Worm (Caenorhabditis elegans) whole organism, mixed stage, embryonic: ENCODE data around the gene C45G9.9.

Source experiments
- M03D4.4 ChIP-seq: sonication (generic microtip); optimal IDR thresholded peaks from 2 replicates; lab custom pipeline; 2017; ENCODE audit warnings: mild to moderate bottlenecking, missing genetic modification characterization, missing compliant biosample characterization
- bed-3 ChIP-seq: fragments of 200-800 bp; sonication (Bioruptor generic); optimal IDR thresholded peaks from 3 replicates; lab custom pipeline; 2018; ENCODE audit warnings: mild to moderate bottlenecking, missing genetic modification characterization, moderate library complexity, missing compliant biosample characterization
- blmp-1 ChIP-seq: fragments of 150-350 bp; optimal IDR thresholded peaks from 2 replicates; lab custom pipeline; 2014; ENCODE audit warnings: missing biosample characterization, missing genetic modification characterization
- ceh-39 ChIP-seq: fragments of 150-350 bp; optimal IDR thresholded peaks from 2 replicates; lab custom pipeline; 2014; ENCODE audit warnings: missing biosample characterization, missing genetic modification characterization
- ceh-43 ChIP-seq: fragments of 200-800 bp; sonication (Bioruptor generic); optimal IDR thresholded peaks from 2 replicates; lab custom pipeline; 2018; ENCODE audit warnings: mild to moderate bottlenecking, missing genetic modification characterization, moderate library complexity, missing compliant biosample characterization
- ceh-83 ChIP-seq: fragments of 200-800 bp; sonication (Bioruptor generic); optimal IDR thresholded peaks from 2 replicates; lab custom pipeline; 2018; ENCODE audit warnings: mild to moderate bottlenecking, missing genetic modification characterization, missing compliant biosample characterization
- ces-1 ChIP-seq: fragments of 150-350 bp; optimal IDR thresholded peaks from 2 replicates; lab custom pipeline; 2014; ENCODE audit warnings: missing biosample characterization, missing genetic modification reagents, missing genetic modification characterization
- cnd-1 ChIP-seq: fragments of 200-800 bp; sonication (Bioruptor generic); optimal IDR thresholded peaks from 2 replicates; lab custom pipeline; 2018; ENCODE audit warnings: mild to moderate bottlenecking, missing genetic modification characterization, missing compliant biosample characterization
- drap-1 ChIP-seq: fragments of 200-800 bp; sonication (Bioruptor generic); optimal IDR thresholded peaks from 3 replicates; lab custom pipeline; 2018; ENCODE audit warnings: mild to moderate bottlenecking, missing genetic modification characterization, missing compliant biosample characterization
- elt-1 ChIP-seq: sonication (generic microtip); optimal IDR thresholded peaks from 2 replicates; lab custom pipeline; 2017; ENCODE audit warnings: missing genetic modification characterization, mild to moderate bottlenecking, missing compliant biosample characterization, antibody characterized with exemption, moderate library complexity, borderline replicate concordance; ENCODE audit not compliant: insufficient read depth
- elt-3 ChIP-seq: fragments of 150-350 bp; optimal IDR thresholded peaks from 2 replicates; lab custom pipeline; 2014; ENCODE audit warnings: missing biosample characterization, missing genetic modification characterization
- flh-1 ChIP-seq: fragments of 200-800 bp; sonication (Bioruptor generic); optimal IDR thresholded peaks from 2 replicates; lab custom pipeline; 2018; ENCODE audit warnings: mild to moderate bottlenecking, missing genetic modification characterization, moderate library complexity, missing compliant biosample characterization
- ham-2 ChIP-seq: fragments of 200-800 bp; sonication (Bioruptor generic); optimal IDR thresholded peaks from 2 replicates; lab custom pipeline; 2018; ENCODE audit warnings: mild to moderate bottlenecking, missing genetic modification characterization, missing compliant biosample characterization
- hlh-1 ChIP-seq: fragments of 150-350 bp; optimal IDR thresholded peaks from 2 replicates; lab custom pipeline; 2014; ENCODE audit warnings: missing biosample characterization, missing genetic modification reagents, missing genetic modification characterization
- lin-13 ChIP-seq: fragments of 150-350 bp; optimal IDR thresholded peaks from 2 replicates; lab custom pipeline; 2014; ENCODE audit warnings: missing biosample characterization, missing genetic modification characterization
- lin-32 ChIP-seq: fragments of 200-800 bp; sonication (Bioruptor generic); optimal IDR thresholded peaks from 2 replicates; lab custom pipeline; 2018; ENCODE audit warnings: mild to moderate bottlenecking, missing genetic modification characterization, missing compliant biosample characterization
- lsy-2 ChIP-seq: fragments of 150-350 bp; optimal IDR thresholded peaks from 2 replicates; lab custom pipeline; 2014; ENCODE audit warnings: missing biosample characterization, missing genetic modification characterization
- mab-5 ChIP-seq: fragments of 150-350 bp; optimal IDR thresholded peaks from 2 replicates; lab custom pipeline; 2014; ENCODE audit warnings: missing biosample characterization, missing genetic modification characterization
- mep-1 ChIP-seq: fragments of 150-350 bp; optimal IDR thresholded peaks from 2 replicates; lab custom pipeline; 2017; ENCODE audit warnings: missing biosample characterization, missing genetic modification reagents, missing genetic modification characterization, inconsistent platforms
- mls-2 ChIP-seq: sonication (generic microtip); optimal IDR thresholded peaks from 2 replicates; lab custom pipeline; 2016; ENCODE audit warnings: mild to moderate bottlenecking, missing genetic modification characterization, moderate library complexity, missing compliant biosample characterization
- nhr-12 ChIP-seq: fragments of 150-350 bp; optimal IDR thresholded peaks from 2 replicates; lab custom pipeline; 2014; ENCODE audit warnings: missing biosample characterization, missing genetic modification characterization
- nhr-2 ChIP-seq: fragments of 150-350 bp; optimal IDR thresholded peaks from 2 replicates; lab custom pipeline; 2014; ENCODE audit warnings: missing biosample characterization, missing genetic modification characterization
- nhr-237 ChIP-seq: fragments of 150-350 bp; optimal IDR thresholded peaks from 2 replicates; lab custom pipeline; 2014; ENCODE audit warnings: missing biosample characterization, missing genetic modification characterization
- nhr-28 ChIP-seq: fragments of 150-350 bp; optimal IDR thresholded peaks from 2 replicates; lab custom pipeline; 2014; ENCODE audit warnings: missing biosample characterization, missing genetic modification characterization
- nhr-76 ChIP-seq: sonication (generic microtip); optimal IDR thresholded peaks from 2 replicates; lab custom pipeline; 2017; ENCODE audit warnings: missing biosample characterization, missing genetic modification characterization
- pha-4 ChIP-seq: fragments of 150-350 bp; optimal IDR thresholded peaks from 2 replicates; lab custom pipeline; 2018; ENCODE audit warnings: missing biosample characterization, missing genetic modification reagents, missing genetic modification characterization
- sem-2 ChIP-seq: fragments of 200-800 bp; sonication (Bioruptor generic); optimal IDR thresholded peaks from 2 replicates; lab custom pipeline; 2018; ENCODE audit warnings: mild to moderate bottlenecking, missing genetic modification characterization, missing compliant biosample characterization
- snpc-4 ChIP-seq: fragments of 150-350 bp; optimal IDR thresholded peaks from 2 replicates; lab custom pipeline; 2014; ENCODE audit warnings: missing biosample characterization, missing genetic modification characterization
- sptf-1 ChIP-seq: sonication (generic microtip); optimal IDR thresholded peaks from 2 replicates; lab custom pipeline; 2017; ENCODE audit warnings: mild to moderate bottlenecking, missing genetic modification characterization, moderate library complexity, missing compliant biosample characterization
- tbx-8 ChIP-seq: fragments of 200-800 bp; sonication (Bioruptor generic); optimal IDR thresholded peaks from 2 replicates; lab custom pipeline; 2018; ENCODE audit warnings: mild to moderate bottlenecking, missing genetic modification characterization, moderate library complexity, missing compliant biosample characterization
- unc-120 ChIP-seq: sonication (generic microtip); optimal IDR thresholded peaks from 2 replicates; lab custom pipeline; 2017; ENCODE audit warnings: missing genetic modification characterization, missing compliant biosample characterization; ENCODE audit not compliant: poor library complexity, severe bottlenecking
- unc-39 ChIP-seq: fragments of 150-350 bp; optimal IDR thresholded peaks from 2 replicates; lab custom pipeline; 2014; ENCODE audit warnings: missing biosample characterization, missing genetic modification characterization
- unc-62 ChIP-seq: fragments of 150-350 bp; optimal IDR thresholded peaks from 2 replicates; lab custom pipeline; 2014; ENCODE audit warnings: missing biosample characterization, missing genetic modification reagents, missing genetic modification characterization
- zip-8 ChIP-seq: fragments of 150-350 bp; optimal IDR thresholded peaks from 2 replicates; lab custom pipeline; 2014; ENCODE audit warnings: missing biosample characterization, missing genetic modification characterization
- ztf-11 ChIP-seq: fragments of 150-350 bp; optimal IDR thresholded peaks from 2 replicates; lab custom pipeline; 2014; ENCODE audit warnings: missing biosample characterization, missing genetic modification characterization

The C45G9.9 gene

DNA sequence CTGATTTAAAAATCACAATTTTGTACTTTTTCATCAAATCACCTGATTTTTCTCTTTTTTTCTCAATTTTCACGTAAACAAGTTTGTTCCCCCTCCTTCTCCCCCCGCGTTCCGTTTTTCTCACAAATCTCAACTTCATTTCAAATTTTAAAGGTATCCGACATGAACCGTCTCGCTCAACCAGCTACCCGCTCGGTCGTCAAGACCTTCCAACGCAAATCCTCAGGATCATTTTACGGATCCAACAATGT, 25.9 kb upstream of the C45G9.9 start, which contains the start of gene cox-6A:
Gene cox-6A, plus strand, starts transcription at position 152 of the 251 bp plus-strand sequence.
- no peak for TF ChIP-seq unc-39 (tag; lab: Kevin White, UChicago)

- TF ChIP-seq M03D4.4 (tag; lab: Kevin White, UChicago) (peak; percentile 79), ceh-83 (peak; percentile 63), sptf-1 (tag; lab: Kevin White, UChicago) (peak; percentile 78), ceh-39 (peak; percentile 21), unc-39 (tag; lab: Kevin White, UChicago) (no peak), mab-5 (no peak), nhr-237 (tag; lab: Kevin White, UChicago) (peak; percentile 1), ces-1 (peak; percentile 58), elt-1 (tag; lab: Kevin White, UChicago) (peak; percentile 23), blmp-1 (tag; lab: Kevin White, UChicago) (no peak), bed-3 (GFP tag; lab: Kevin White, UChicago) (peak; percentile 60), unc-120 (tag; lab: Kevin White, UChicago) (peak; percentile 61), ceh-43 (GFP tag; lab: Kevin White, UChicago) (peak; percentile 53), cnd-1 (tag; lab: Kevin White, UChicago) (peak; percentile 82), nhr-2 (no peak), flh-1 (no peak), unc-62 (peak; percentile 4), mls-2 (tag; lab: Kevin White, UChicago) (peak; percentile 77), ztf-11 (tag; lab: Kevin White, UChicago) (peak; percentile 48), nhr-28 (tag; lab: Kevin White, UChicago) (no peak), zip-8 (tag; lab: Kevin White, UChicago) (no peak), pha-4 (tag; lab: Kevin White, UChicago) (peak; percentile 29), nhr-12 (no peak), hlh-1 (tag; lab: Kevin White, UChicago) (peak; percentile 46), lsy-2 (tag; lab: Kevin White, UChicago) (no peak), lin-13 (tag; lab: Kevin White, UChicago) (peak; percentile 60), ham-2 (GFP tag; lab: Kevin White, UChicago) (peak; percentile 56), snpc-4 (tag; lab: Kevin White, UChicago) (no peak), sem-2 (GFP tag; lab: Kevin White, UChicago) (peak; percentile 66), drap-1 (peak; percentile 80), elt-3 (tag; lab: Kevin White, UChicago) (no peak), tbx-8 (GFP tag; lab: Kevin White, UChicago) (peak; percentile 59), lin-32 (GFP tag; lab: Kevin White, UChicago) (peak; percentile 61), mep-1 (peak; percentile 71), nhr-76 (tag; lab: Kevin White, UChicago) (no peak)
These were observed 25.3 kb upstream of the C45G9.9 start for ce11 chrIII:5080700-5081572.

ce11 chrIII:5078062-5078461, 22.5 kb upstream of the C45G9.9 start:
- TF ChIP-seq nhr-237 (tag; lab: Kevin White, UChicago) (no peak), lsy-2 (tag; lab: Kevin White, UChicago) (no peak), snpc-4 (tag; lab: Kevin White, UChicago) (no peak), nhr-12 (no peak), ceh-83 (no peak), elt-3 (tag; lab: Kevin White, UChicago) (no peak), mls-2 (tag; lab: Kevin White, UChicago) (no peak), ham-2 (GFP tag; lab: Kevin White, UChicago) (no peak), blmp-1 (tag; lab: Kevin White, UChicago) (no peak), sem-2 (GFP tag; lab: Kevin White, UChicago) (no peak), nhr-76 (tag; lab: Kevin White, UChicago) (no peak), ztf-11 (tag; lab: Kevin White, UChicago) (no peak), lin-32 (GFP tag; lab: Kevin White, UChicago) (no peak), mab-5 (no peak), lin-13 (tag; lab: Kevin White, UChicago) (no peak), cnd-1 (tag; lab: Kevin White, UChicago) (no peak), unc-39 (tag; lab: Kevin White, UChicago) (no peak), sptf-1 (tag; lab: Kevin White, UChicago) (no peak), unc-120 (tag; lab: Kevin White, UChicago) (no peak), drap-1 (no peak)
